Worm (Caenorhabditis elegans) whole organism, young adult: ENCODE measurements around the gene dmsr-4.

ENCODE experiments used
- C17E4.6 ChIP-seq: fragments of 200-800 bp; sonication (Bioruptor generic); IDR thresholded peaks from 2 replicates; pipeline ENCODE4 v1.3.6; 2022; ENCODE audit warnings: missing genetic modification reagents, missing genetic modification characterization, missing compliant biosample characterization
- D2030.7 ChIP-seq: fragments of 200-800 bp; sonication (Bioruptor generic); IDR thresholded peaks from 2 replicates; pipeline ENCODE4 v1.3.6; 2022; ENCODE audit warnings: missing genetic modification reagents, missing genetic modification characterization, missing compliant biosample characterization
- F23B12.7 ChIP-seq: sonication (generic microtip); optimal IDR thresholded peaks from 2 replicates; lab custom pipeline; 2017; ENCODE audit warnings: missing genetic modification characterization, mild to moderate bottlenecking, missing compliant biosample characterization, antibody characterized with exemption, moderate library complexity; ENCODE audit not compliant: insufficient read depth
- F33H1.4 ChIP-seq: fragments of 200-800 bp; sonication (Bioruptor generic); IDR thresholded peaks from 2 replicates; pipeline ENCODE4 v1.3.6; 2022; ENCODE audit warnings: missing genetic modification reagents, missing genetic modification characterization, missing compliant biosample characterization
- F39B2.1 ChIP-seq: fragments of 200-800 bp; sonication (Bioruptor generic); IDR thresholded peaks from 2 replicates; pipeline ENCODE4 v1.3.6; 2022; ENCODE audit warnings: missing genetic modification reagents, missing genetic modification characterization, missing compliant biosample characterization
- F57A8.1 ChIP-seq: fragments of 200-800 bp; sonication (Bioruptor generic); optimal IDR thresholded peaks from 2 replicates; lab custom pipeline; 2018; ENCODE audit warnings: mild to moderate bottlenecking, missing genetic modification characterization, moderate library complexity, missing compliant biosample characterization
- K12H6.12 ChIP-seq: fragments of 200-800 bp; sonication (Bioruptor generic); optimal IDR thresholded peaks from 2 replicates; lab custom pipeline; 2018; ENCODE audit warnings: mild to moderate bottlenecking, missing genetic modification characterization, missing compliant biosample characterization
- Y56A3A.18 ChIP-seq: fragments of 200-800 bp; sonication (Bioruptor generic); IDR thresholded peaks from 2 replicates; pipeline ENCODE4 v1.3.6; 2022; ENCODE audit warnings: missing genetic modification reagents, missing genetic modification characterization, missing compliant biosample characterization
- athp-1 ChIP-seq: sonication (generic microtip); optimal IDR thresholded peaks from 2 replicates; lab custom pipeline; 2017; ENCODE audit warnings: mild to moderate bottlenecking, missing genetic modification characterization, missing compliant biosample characterization
- bed-1 ChIP-seq: fragments of 200-800 bp; sonication (Bioruptor generic); IDR thresholded peaks from 2 replicates; pipeline ENCODE4 v1.3.6; 2022; ENCODE audit warnings: missing genetic modification reagents, missing genetic modification characterization, missing compliant biosample characterization
- ceh-79 ChIP-seq: sonication (generic microtip); optimal IDR thresholded peaks from 2 replicates; lab custom pipeline; 2017; ENCODE audit warnings: mild to moderate bottlenecking, missing genetic modification characterization, missing compliant biosample characterization
- ceh-91 ChIP-seq: fragments of 200-800 bp; sonication (Bioruptor generic); IDR thresholded peaks from 2 replicates; pipeline ENCODE4 v1.3.6; 2022; ENCODE audit warnings: missing genetic modification reagents, missing genetic modification characterization, missing compliant biosample characterization
- die-1 ChIP-seq: sonication (generic microtip); optimal IDR thresholded peaks from 2 replicates; lab custom pipeline; 2016; ENCODE audit warnings: missing genotype, mild to moderate bottlenecking, missing genetic modification characterization, missing compliant biosample characterization
- dox-1 ChIP-seq: fragments of 200-800 bp; sonication (Bioruptor generic); IDR thresholded peaks from 2 replicates; pipeline ENCODE4 v1.3.6; 2022; ENCODE audit warnings: missing genetic modification reagents, missing genetic modification characterization, missing compliant biosample characterization
- dpl-1 ChIP-seq: fragments of 150-350 bp; optimal IDR thresholded peaks from 2 replicates; lab custom pipeline; 2014; ENCODE audit warnings: missing biosample characterization, missing genetic modification reagents, missing genetic modification characterization
- efl-1 ChIP-seq: fragments of 150-350 bp; optimal IDR thresholded peaks from 2 replicates; lab custom pipeline; 2014; ENCODE audit warnings: missing biosample characterization, missing genetic modification reagents, missing genetic modification characterization
- ekl-4 ChIP-seq: fragments of 200-800 bp; sonication (Bioruptor generic); IDR thresholded peaks from 2 replicates; pipeline ENCODE4 v1.3.6; 2022; ENCODE audit warnings: missing genetic modification reagents, missing genetic modification characterization, missing compliant biosample characterization
- fkh-3 ChIP-seq: sonication (generic microtip); optimal IDR thresholded peaks from 2 replicates; lab custom pipeline; 2016; ENCODE audit warnings: mild to moderate bottlenecking, missing genetic modification characterization, missing compliant biosample characterization
- hmg-1.2 ChIP-seq: fragments of 200-800 bp; sonication (Bioruptor generic); IDR thresholded peaks from 2 replicates; pipeline ENCODE4 v1.3.6; 2022; ENCODE audit warnings: missing genetic modification reagents, missing genetic modification characterization, missing compliant biosample characterization
- hrde-1 ChIP-seq: sonication (generic microtip); optimal IDR thresholded peaks from 2 replicates; lab custom pipeline; 2016; ENCODE audit warnings: missing genetic modification characterization, mild to moderate bottlenecking, missing compliant biosample characterization, moderate library complexity, missing genotype, missing genetic modification reagents, borderline replicate concordance
- hsf-1 ChIP-seq: fragments of 200-800 bp; sonication (Bioruptor generic); IDR thresholded peaks from 2 replicates; pipeline ENCODE4 v1.3.6; 2022; ENCODE audit warnings: missing genetic modification reagents, missing genetic modification characterization, missing compliant biosample characterization
- lag-1 ChIP-seq: fragments of 200-800 bp; sonication (Bioruptor generic); IDR thresholded peaks from 2 replicates; pipeline ENCODE4 v1.3.6; 2022; ENCODE audit warnings: missing genetic modification reagents, missing genetic modification characterization, missing compliant biosample characterization
- lin-35 ChIP-seq, 3 experiments: fragments of 150-350 bp in 2 of 3; sonication (generic microtip) in 1 of 3; optimal IDR thresholded peaks; 2 replicates each; lab custom pipeline; 2014 to 2018; ENCODE audit warnings: missing biosample characterization in 3 of 3, missing genetic modification characterization in 3 of 3, missing genetic modification reagents in 3 of 3
- lin-54 ChIP-seq: fragments of 200-800 bp; sonication (Bioruptor generic); optimal IDR thresholded peaks from 2 replicates; lab custom pipeline; 2018; ENCODE audit warnings: mild to moderate bottlenecking, missing genetic modification characterization, missing compliant biosample characterization
- lsl-1 ChIP-seq: fragments of 200-800 bp; sonication (Bioruptor generic); optimal IDR thresholded peaks from 2 replicates; lab custom pipeline; 2018; ENCODE audit warnings: mild to moderate bottlenecking, missing genetic modification characterization, moderate library complexity, missing compliant biosample characterization
- madf-10 ChIP-seq: sonication (generic microtip); optimal IDR thresholded peaks from 2 replicates; lab custom pipeline; 2016; ENCODE audit warnings: mild to moderate bottlenecking, missing genetic modification characterization, missing compliant biosample characterization
- madf-3 ChIP-seq: fragments of 200-800 bp; sonication (Bioruptor generic); IDR thresholded peaks from 2 replicates; pipeline ENCODE4 v1.3.6; 2022; ENCODE audit warnings: missing genetic modification reagents, missing genetic modification characterization, missing compliant biosample characterization
- madf-6 ChIP-seq: fragments of 200-800 bp; sonication (Bioruptor generic); IDR thresholded peaks from 2 replicates; pipeline ENCODE4 v1.3.6; 2022; ENCODE audit warnings: missing genetic modification reagents, missing genetic modification characterization, missing compliant biosample characterization
- mcd-1 ChIP-seq: fragments of 200-800 bp; sonication (Bioruptor generic); IDR thresholded peaks from 2 replicates; pipeline ENCODE4 v1.3.6; 2022; ENCODE audit warnings: missing genetic modification reagents, missing genetic modification characterization, missing compliant biosample characterization
- mes-4 ChIP-seq: sonication (generic microtip); optimal IDR thresholded peaks from 2 replicates; lab custom pipeline; 2016; ENCODE audit warnings: missing genotype, missing genetic modification characterization, missing compliant biosample characterization
- pbrm-1 ChIP-seq: fragments of 200-800 bp; sonication (Bioruptor generic); IDR thresholded peaks from 2 replicates; pipeline ENCODE4 v1.3.6; 2022; ENCODE audit warnings: missing genetic modification reagents, missing genetic modification characterization, missing compliant biosample characterization
- pha-4 ChIP-seq: fragments of 150-350 bp; sonication (generic microtip); optimal IDR thresholded peaks from 2 replicates; lab custom pipeline; 2014; ENCODE audit warnings: missing biosample characterization, missing genetic modification reagents, missing genetic modification characterization
- rcor-1 ChIP-seq: fragments of 200-800 bp; sonication (Bioruptor generic); IDR thresholded peaks from 2 replicates; pipeline ENCODE4 v1.3.6; 2022; ENCODE audit warnings: missing genetic modification reagents, missing genetic modification characterization, missing compliant biosample characterization
- snpc-1.1 ChIP-seq: sonication (generic microtip); optimal IDR thresholded peaks from 2 replicates; lab custom pipeline; 2017; ENCODE audit warnings: missing genetic modification characterization, mild to moderate bottlenecking, missing compliant biosample characterization, antibody characterized with exemption, moderate library complexity, missing genotype, missing genetic modification reagents; ENCODE audit not compliant: insufficient read depth
- snpc-1.3 ChIP-seq: sonication (generic microtip); optimal IDR thresholded peaks from 2 replicates; lab custom pipeline; 2017; ENCODE audit warnings: missing genetic modification characterization, mild to moderate bottlenecking, missing compliant biosample characterization, antibody characterized with exemption, moderate library complexity, missing genotype, missing genetic modification reagents; ENCODE audit not compliant: insufficient read depth
- unc-130 ChIP-seq: sonication (generic microtip); optimal IDR thresholded peaks from 2 replicates; lab custom pipeline; 2016; ENCODE audit warnings: missing genetic modification reagents, missing genetic modification characterization, missing compliant biosample characterization
- unc-62 ChIP-seq: fragments of 150-350 bp; optimal IDR thresholded peaks from 2 replicates; lab custom pipeline; 2014; ENCODE audit warnings: missing biosample characterization, missing genetic modification reagents, missing genetic modification characterization
- zfh-2 ChIP-seq: fragments of 200-800 bp; sonication (Bioruptor generic); conservative IDR thresholded peaks from 2 replicates; pipeline ENCODE4 v1.3.6; 2022; ENCODE audit warnings: missing genetic modification reagents, missing genetic modification characterization, missing compliant biosample characterization
- ztf-18 ChIP-seq: sonication (generic microtip); optimal IDR thresholded peaks from 2 replicates; lab custom pipeline; 2016; ENCODE audit warnings: missing genotype, mild to moderate bottlenecking, missing genetic modification characterization, missing compliant biosample characterization
- ztf-22 ChIP-seq: fragments of 200-800 bp; sonication (Bioruptor generic); optimal IDR thresholded peaks from 2 replicates; lab custom pipeline; 2018; ENCODE audit warnings: mild to moderate bottlenecking, missing genetic modification characterization, moderate library complexity, missing compliant biosample characterization

dmsr-4 gene

DNA sequence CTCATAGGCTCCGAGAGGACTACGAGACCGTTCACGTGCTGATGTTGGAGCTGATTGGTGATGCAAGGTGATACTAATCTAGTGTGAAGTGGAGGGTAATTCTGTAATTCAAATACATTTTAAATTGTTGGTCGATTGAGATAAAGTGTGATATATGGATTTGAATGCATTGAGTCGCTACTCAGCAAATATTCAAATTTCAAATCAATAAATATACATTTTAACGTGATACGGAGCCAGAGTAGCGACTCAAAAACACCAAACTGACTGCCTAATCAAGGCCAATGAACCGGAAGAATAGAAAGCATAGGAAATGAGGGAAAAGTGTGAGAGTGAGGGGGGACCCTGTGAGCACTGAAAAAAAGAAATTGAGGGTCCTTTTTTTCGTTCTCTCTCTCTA lies 42.5 kb upstream of the dmsr-4 start, which contains the start of gene C03H5.6:
Gene C03H5.6 (minus strand): TSS at position 101 of the 400 bp plus-strand sequence.
- no peak for TF ChIP-seq ekl-4 (GFP tag; lab: Robert Waterston, UW)
- 0 out of 2 replicates have a peak, but pooled peaks have one; percentile 33 for TF ChIP-seq zfh-2 (GFP tag; lab: Robert Waterston, UW)

- no peak for TF ChIP-seq athp-1
- no peak for TF ChIP-seq ceh-79 (tag; lab: Kevin White, UChicago)
- TF ChIP-seq K12H6.12 (tag; lab: Kevin White, UChicago) = no peak
- no peak for TF ChIP-seq C17E4.6
- no peak for TF ChIP-seq mcd-1 (GFP tag; lab: Robert Waterston, UW)
- TF ChIP-seq efl-1 (GFP tag; lab: Kevin White, UChicago) = no peak
Measured at ce11 chrII:388533-388932, 31.7 kb upstream of the dmsr-4 start, which contains the start of gene nstp-4. TSS of gene nstp-4 (plus strand) at chrII:388833.

ce11 chrII:387844-388355 lies 31.0 kb upstream of the dmsr-4 start:
- TF ChIP-seq hmg-1.2 (peak; percentile 46; the same call in 1 of the 2 replicates), unc-62 (GFP tag; lab: Kevin White, UChicago) (no peak)

ce11 chrII:385957-386356 lies 29.1 kb upstream of the dmsr-4 start, which contains the start of gene C03H5.3:
TSS of gene C03H5.3 (plus strand) at chrII:386088.
- TF ChIP-seq lag-1 (GFP tag; lab: Robert Waterston, UW) (no peak), lsl-1 (GFP tag; lab: Kevin White, UChicago) (peak; percentile 33), dpl-1 (GFP tag; lab: Kevin White, UChicago) (peak; percentile 64), F33H1.4 (peak; percentile 45), F23B12.7 (tag; lab: Kevin White, UChicago) (peak; percentile 28), rcor-1 (GFP tag; lab: Robert Waterston, UW) (no peak), D2030.7 (0 out of 2 replicates have a peak, but pooled peaks have one; percentile 20), pha-4 (tag; lab: Kevin White, UChicago) (no peak), lin-35 (GFP tag; optimal IDR thresholded peaks at IDR 0.05; lab: Kevin White, UChicago) (peak in 1 of 3 experiments; percentile 74), hsf-1 (no peak), ztf-18 (tag; lab: Kevin White, UChicago) (peak; percentile 49), snpc-1.3 (tag; lab: Kevin White, UChicago) (peak; percentile 12), ceh-91 (peak; percentile 33; the same call in 1 of the 2 replicates), fkh-3 (no peak), unc-130 (GFP tag; lab: Kevin White, UChicago) (no peak), Y56A3A.18 (no peak), F39B2.1 (GFP tag; lab: Robert Waterston, UW) (no peak), F57A8.1 (no peak), die-1 (tag; lab: Kevin White, UChicago) (no peak), madf-10 (tag; lab: Kevin White, UChicago) (no peak), bed-1 (no peak), mcd-1 (GFP tag; lab: Robert Waterston, UW) (peak; percentile 50), dox-1 (GFP tag; lab: Robert Waterston, UW) (0 out of 2 replicates have a peak, but pooled peaks have one; percentile 14), ztf-22 (GFP tag; lab: Kevin White, UChicago) (no peak), efl-1 (GFP tag; lab: Kevin White, UChicago) (peak; percentile 67), madf-6 (GFP tag; lab: Robert Waterston, UW) (peak; percentile 40; the same call in 1 of the 2 replicates), ceh-79 (tag; lab: Kevin White, UChicago) (no peak), snpc-1.1 (tag; lab: Kevin White, UChicago) (no peak), hrde-1 (tag; lab: Kevin White, UChicago) (no peak), mes-4 (tag; lab: Kevin White, UChicago) (no peak), madf-3 (GFP tag; lab: Robert Waterston, UW) (no peak), pbrm-1 (peak; percentile 38; the same call in 1 of the 2 replicates), lin-54 (peak; percentile 74)
- TF ChIP-seq, all 124 proteins: peak for 15
